Fruit fly (Drosophila melanogaster) whole organism, embryonic: ENCODE data around the gene CG14667.

ENCODE experiments used
- Antp ChIP-seq: fragments of 200-800 bp; sonication (Bioruptor generic); optimal IDR thresholded peaks from 3 replicates; lab custom pipeline; 2016; ENCODE audit warnings: missing biosample characterization, missing genetic modification characterization
- B-H1 ChIP-seq: fragments of 200-800 bp; sonication (Bioruptor generic); IDR thresholded peaks from 3 replicates; pipeline ENCODE4 v1.3.6; 2022; ENCODE audit warnings: missing biosample characterization, missing genetic modification characterization
- BEAF-32 ChIP-seq: fragments of 200-800 bp; sonication (Bioruptor generic); optimal IDR thresholded peaks from 3 replicates; lab custom pipeline; 2017; ENCODE audit warnings: missing biosample characterization, missing genetic modification characterization, mild to moderate bottlenecking, moderate library complexity, missing genetic modification reagents
- Blimp-1 ChIP-seq: fragments of 200-800 bp; sonication (Bioruptor generic); optimal IDR thresholded peaks from 3 replicates; lab custom pipeline; 2018; ENCODE audit warnings: missing biosample characterization, missing genetic modification characterization, mild to moderate bottlenecking, moderate library complexity, missing genetic modification reagents
- CG10366 ChIP-seq: fragments of 200-800 bp; sonication (Bioruptor generic); IDR thresholded peaks from 2 replicates; pipeline ENCODE4 v1.3.6; 2022; ENCODE audit warnings: missing biosample characterization, missing genetic modification characterization
- CG14667 ChIP-seq: fragments of 200-800 bp; sonication (Bioruptor generic); IDR thresholded peaks from 2 replicates; pipeline ENCODE4 v1.3.6; 2022; ENCODE audit warnings: missing biosample characterization, missing genetic modification characterization
- CG1603 ChIP-seq: fragments of 200-800 bp; sonication (Bioruptor generic); optimal IDR thresholded peaks from 2 replicates; lab custom pipeline; 2019; ENCODE audit warnings: missing biosample characterization, mild to moderate bottlenecking, missing genetic modification characterization, moderate library complexity
- CG17359 ChIP-seq: fragments of 200-800 bp; sonication (Bioruptor generic); optimal IDR thresholded peaks from 3 replicates; lab custom pipeline; 2018; ENCODE audit warnings: missing biosample characterization, mild to moderate bottlenecking, missing genetic modification characterization, moderate library complexity
- CG2678 ChIP-seq: fragments of 200-800 bp; sonication (Bioruptor generic); optimal IDR thresholded peaks from 3 replicates; lab custom pipeline; 2019; ENCODE audit warnings: missing biosample characterization, mild to moderate bottlenecking, missing genetic modification characterization, moderate library complexity
- CG31365 ChIP-seq: fragments of 200-800 bp; sonication (Bioruptor generic); optimal IDR thresholded peaks from 2 replicates; lab custom pipeline; 2018; ENCODE audit warnings: missing biosample characterization, mild to moderate bottlenecking, missing genetic modification characterization
- CG34422 ChIP-seq: fragments of 200-800 bp; sonication (Bioruptor generic); IDR thresholded peaks from 3 replicates; pipeline ENCODE4 v1.3.6; 2022; ENCODE audit warnings: missing biosample characterization, missing genetic modification characterization
- CG6683 ChIP-seq: fragments of 200-800 bp; sonication (Bioruptor generic); optimal IDR thresholded peaks from 2 replicates; lab custom pipeline; 2017; ENCODE audit warnings: missing biosample characterization, mild to moderate bottlenecking, missing genetic modification characterization, missing genetic modification reagents
- CG7987 ChIP-seq: fragments of 200-800 bp; sonication (Bioruptor generic); optimal IDR thresholded peaks from 2 replicates; lab custom pipeline; 2018; ENCODE audit warnings: missing biosample characterization, mild to moderate bottlenecking, missing genetic modification characterization, moderate library complexity
- CG8359 ChIP-seq: fragments of 200-800 bp; sonication (Bioruptor generic); optimal IDR thresholded peaks from 2 replicates; lab custom pipeline; 2017; ENCODE audit warnings: missing biosample characterization, mild to moderate bottlenecking, missing genetic modification characterization, borderline replicate concordance
- CG9817 ChIP-seq: fragments of 200-800 bp; sonication (Bioruptor generic); optimal IDR thresholded peaks from 2 replicates; lab custom pipeline; 2018; ENCODE audit warnings: missing biosample characterization, mild to moderate bottlenecking, missing genetic modification characterization, moderate library complexity
- CTCF ChIP-seq: fragments of 200-800 bp; sonication (Bioruptor generic); optimal IDR thresholded peaks from 2 replicates; lab custom pipeline; 2017; ENCODE audit warnings: missing biosample characterization, mild to moderate bottlenecking, missing genetic modification characterization, moderate library complexity
- Camta ChIP-seq: fragments of 200-800 bp; sonication (Bioruptor generic); optimal IDR thresholded peaks from 2 replicates; lab custom pipeline; 2016; ENCODE audit warnings: missing biosample characterization, missing genetic modification characterization
- Doc3 ChIP-seq: fragments of 200-800 bp; sonication (Bioruptor generic); IDR thresholded peaks from 3 replicates; pipeline ENCODE4 v1.3.6; 2022; ENCODE audit warnings: missing biosample characterization, missing genetic modification characterization; ENCODE audit not compliant: partially characterized antibody
- Hand ChIP-seq: fragments of 200-800 bp; sonication (Bioruptor generic); optimal IDR thresholded peaks from 2 replicates; lab custom pipeline; 2017; ENCODE audit warnings: mild to moderate bottlenecking, missing biosample characterization, missing genetic modification reagents, missing genetic modification characterization
- HmgD ChIP-seq: fragments of 200-800 bp; sonication (Bioruptor generic); optimal IDR thresholded peaks from 3 replicates; lab custom pipeline; 2016; ENCODE audit warnings: missing biosample characterization, missing genetic modification characterization
- HmgZ ChIP-seq: fragments of 200-800 bp; sonication (Bioruptor generic); optimal IDR thresholded peaks from 2 replicates; lab custom pipeline; 2018; ENCODE audit warnings: missing biosample characterization, mild to moderate bottlenecking, missing genetic modification characterization
- Lpt ChIP-seq: fragments of >200 bp; optimal IDR thresholded peaks from 2 replicates; lab custom pipeline; 2018; ENCODE audit warnings: missing biosample characterization, missing genetic modification characterization
- Meics ChIP-seq: fragments of 200-800 bp; sonication (Bioruptor generic); optimal IDR thresholded peaks from 2 replicates; lab custom pipeline; 2017; ENCODE audit warnings: missing biosample characterization, mild to moderate bottlenecking, missing genetic modification characterization
- PHDP ChIP-seq: fragments of 200-800 bp; sonication (Bioruptor generic); optimal IDR thresholded peaks from 3 replicates; lab custom pipeline; 2018; ENCODE audit warnings: missing biosample characterization, mild to moderate bottlenecking, missing genetic modification characterization, moderate library complexity
- Ptx1 ChIP-seq: fragments of 200-800 bp; sonication (Bioruptor generic); IDR thresholded peaks from 2 replicates; pipeline ENCODE4 v1.3.6; 2022; ENCODE audit warnings: missing biosample characterization, missing genetic modification characterization
- Sox102F ChIP-seq: fragments of 200-800 bp; sonication (Bioruptor generic); optimal IDR thresholded peaks from 2 replicates; lab custom pipeline; 2018; ENCODE audit warnings: missing biosample characterization, mild to moderate bottlenecking, missing genetic modification characterization, moderate library complexity
- Sry-δ ChIP-seq: fragments of 200-800 bp; sonication (Bioruptor generic); optimal IDR thresholded peaks from 2 replicates; lab custom pipeline; 2016; ENCODE audit warnings: missing biosample characterization, missing genetic modification characterization
- Stat92E ChIP-seq, 3 experiments: fragments of >200 bp in 2 of 3; fragments of 200-800 bp in 1 of 3; sonication (Bioruptor generic) in 1 of 3; optimal IDR thresholded peaks; 2 replicates each; lab custom pipeline; 2017 to 2019; ENCODE audit warnings: missing biosample characterization in 3 of 3, missing genetic modification characterization in 3 of 3, mild to moderate bottlenecking in 1 of 3, moderate library complexity in 1 of 3
- az2 ChIP-seq: fragments of 200-800 bp; sonication (Bioruptor generic); optimal IDR thresholded peaks from 3 replicates; lab custom pipeline; 2016; ENCODE audit warnings: missing biosample characterization, missing genetic modification characterization
- btn ChIP-seq: fragments of 200-800 bp; sonication (Bioruptor generic); optimal IDR thresholded peaks from 2 replicates; lab custom pipeline; 2016; ENCODE audit warnings: missing biosample characterization, missing genetic modification characterization
- disco-r ChIP-seq: fragments of 200-800 bp; sonication (Bioruptor generic); optimal IDR thresholded peaks from 2 replicates; lab custom pipeline; 2016; ENCODE audit warnings: missing biosample characterization, missing genetic modification characterization
- gcm ChIP-seq: fragments of 200-800 bp; sonication (Bioruptor generic); optimal IDR thresholded peaks from 2 replicates; lab custom pipeline; 2019; ENCODE audit warnings: missing biosample characterization, mild to moderate bottlenecking, missing genetic modification characterization, moderate library complexity
- hbn ChIP-seq: fragments of 200-800 bp; sonication (Bioruptor generic); IDR thresholded peaks from 2 replicates; pipeline ENCODE4 v1.3.6; 2022; ENCODE audit warnings: missing biosample characterization, missing genetic modification characterization; ENCODE audit not compliant: partially characterized antibody
- her ChIP-seq: fragments of 200-800 bp; sonication (Bioruptor generic); optimal IDR thresholded peaks from 2 replicates; lab custom pipeline; 2016; ENCODE audit warnings: missing biosample characterization, missing genetic modification characterization
- kah ChIP-seq: fragments of 200-800 bp; sonication (Bioruptor generic); optimal IDR thresholded peaks from 2 replicates; lab custom pipeline; 2018; ENCODE audit warnings: missing biosample characterization, mild to moderate bottlenecking, missing genetic modification characterization
- kni ChIP-seq: fragments of 200-800 bp; sonication (Bioruptor generic); optimal IDR thresholded peaks from 3 replicates; lab custom pipeline; 2017; ENCODE audit warnings: mild to moderate bottlenecking, missing biosample characterization, missing genetic modification reagents, missing genetic modification characterization
- lov ChIP-seq, 2 experiments: fragments of 200-800 bp in 1 of 2; fragments of >200 bp in 1 of 2; sonication (Bioruptor generic) in 1 of 2; IDR thresholded peaks in 1 of 2; optimal IDR thresholded peaks in 1 of 2; 2 replicates in 1 of 2; 3 replicates in 1 of 2; pipeline versions ENCODE4 v1.3.6 to Lab custom; 2017 to 2022; ENCODE audit warnings: missing biosample characterization in 1 of 2, missing genetic modification characterization in 1 of 2
- repo ChIP-seq: fragments of 200-800 bp; sonication (Bioruptor generic); optimal IDR thresholded peaks from 2 replicates; lab custom pipeline; 2016; ENCODE audit warnings: missing biosample characterization, missing genetic modification characterization
- rib ChIP-seq: fragments of 200-800 bp; sonication (Bioruptor generic); IDR thresholded peaks from 2 replicates; pipeline ENCODE4 v1.3.6; 2022; ENCODE audit warnings: missing biosample characterization, missing genetic modification characterization
- sc ChIP-seq, 3 experiments: fragments of >200 bp in 2 of 3; fragments of 200-800 bp in 1 of 3; sonication (Bioruptor generic) in 1 of 3; optimal IDR thresholded peaks; 2 replicates in 2 of 3; 3 replicates in 1 of 3; lab custom pipeline; 2017; ENCODE audit warnings: mild to moderate bottlenecking in 1 of 3, missing biosample characterization in 1 of 3, missing genetic modification characterization in 1 of 3, missing genetic modification reagents in 1 of 3
- slbo ChIP-seq: fragments of 200-800 bp; sonication (Bioruptor generic); IDR thresholded peaks from 2 replicates; pipeline ENCODE4 v1.3.6; 2022; ENCODE audit warnings: missing biosample characterization, missing genetic modification characterization
- slou ChIP-seq: fragments of 200-800 bp; sonication (Bioruptor generic); optimal IDR thresholded peaks from 3 replicates; lab custom pipeline; 2016; ENCODE audit warnings: missing biosample characterization, missing genetic modification characterization
- ssp ChIP-seq: fragments of 200-800 bp; sonication (Bioruptor generic); IDR thresholded peaks from 2 replicates; pipeline ENCODE4 v1.3.6; 2022; ENCODE audit warnings: missing biosample characterization, missing genetic modification characterization
- tin ChIP-seq: fragments of 200-800 bp; sonication (Bioruptor generic); optimal IDR thresholded peaks from 3 replicates; lab custom pipeline; 2016; ENCODE audit warnings: missing biosample characterization, missing genetic modification characterization
- unpg ChIP-seq: fragments of 200-800 bp; sonication (Bioruptor generic); optimal IDR thresholded peaks from 3 replicates; lab custom pipeline; 2018; ENCODE audit warnings: missing biosample characterization, mild to moderate bottlenecking, missing genetic modification characterization, moderate library complexity
- vfl ChIP-seq: fragments of 200-800 bp; sonication (Bioruptor generic); optimal IDR thresholded peaks from 2 replicates; lab custom pipeline; 2016; ENCODE audit warnings: missing biosample characterization, missing genetic modification characterization
- zfh2 ChIP-seq: fragments of 200-800 bp; sonication (Bioruptor generic); optimal IDR thresholded peaks from 2 replicates; lab custom pipeline; 2016; ENCODE audit warnings: missing biosample characterization, missing genetic modification characterization

The CG14667 gene

DNA sequence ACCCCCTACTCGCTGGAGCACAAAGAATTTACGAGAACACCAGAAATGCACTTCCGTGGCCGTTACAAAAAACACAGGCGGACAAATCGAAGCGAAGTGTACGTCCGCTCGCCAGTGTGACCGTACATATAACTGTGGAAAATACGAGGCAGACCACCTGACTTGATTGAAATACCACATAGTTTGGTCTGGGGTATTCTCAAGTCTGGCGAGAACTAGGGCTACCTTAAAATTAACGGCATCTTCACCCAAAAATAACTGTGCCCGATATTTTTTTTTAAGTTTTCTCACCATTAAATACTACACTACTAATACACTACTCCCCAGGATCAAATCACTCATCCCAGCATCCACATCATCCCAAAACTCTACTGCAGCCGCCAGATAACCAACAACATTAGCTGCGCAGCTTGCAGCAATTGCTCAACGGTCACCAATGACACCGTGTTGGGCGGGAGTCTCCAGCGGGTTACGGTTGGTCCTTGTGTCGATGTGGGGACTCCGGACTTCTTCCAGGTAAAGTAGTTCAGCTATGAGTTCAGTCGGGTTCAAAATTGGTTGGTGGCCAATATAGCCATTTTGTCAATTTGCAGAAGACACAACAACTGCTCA, 6.5 kb upstream of the CG14667 start, which contains the start of gene Cerk (continued):
- no peak for TF ChIP-seq CTCF (GFP tag; lab: Kevin White, UChicago)
- no peak for TF ChIP-seq slou (GFP tag; lab: Kevin White, UChicago)
- TF ChIP-seq Blimp-1 (GFP tag; lab: Kevin White, UChicago), result no peak
- TF ChIP-seq kah, result peak; percentile 55
- TF ChIP-seq BEAF-32 (GFP tag; lab: Kevin White, UChicago), result peak; percentile 68
- TF ChIP-seq CG1603, result peak; percentile 73
- TF ChIP-seq gcm (GFP tag; lab: Kevin White, UChicago), result no peak
- TF ChIP-seq Sox102F (GFP tag; lab: Kevin White, UChicago), result no peak
- no peak; the same call in 2 of the 3 replicates for TF ChIP-seq B-H1
- TF ChIP-seq Hand (GFP tag; lab: Kevin White, UChicago), result no peak
- TF ChIP-seq CG9817 (tag; lab: Kevin White, UChicago), result peak; percentile 30
- TF ChIP-seq rib (GFP tag; lab: Robert Waterston, UW), result no peak
- peak; percentile 53 for TF ChIP-seq HmgZ (tag; lab: Kevin White, UChicago)
- peak; percentile 55 for TF ChIP-seq CG7987 (GFP tag; lab: Kevin White, UChicago)
- TF ChIP-seq repo (GFP tag; lab: Kevin White, UChicago), result no peak
- TF ChIP-seq PHDP (tag; lab: Kevin White, UChicago), result peak; percentile 36
- TF ChIP-seq Antp (GFP tag; lab: Kevin White, UChicago), result peak; percentile 38

DNA sequence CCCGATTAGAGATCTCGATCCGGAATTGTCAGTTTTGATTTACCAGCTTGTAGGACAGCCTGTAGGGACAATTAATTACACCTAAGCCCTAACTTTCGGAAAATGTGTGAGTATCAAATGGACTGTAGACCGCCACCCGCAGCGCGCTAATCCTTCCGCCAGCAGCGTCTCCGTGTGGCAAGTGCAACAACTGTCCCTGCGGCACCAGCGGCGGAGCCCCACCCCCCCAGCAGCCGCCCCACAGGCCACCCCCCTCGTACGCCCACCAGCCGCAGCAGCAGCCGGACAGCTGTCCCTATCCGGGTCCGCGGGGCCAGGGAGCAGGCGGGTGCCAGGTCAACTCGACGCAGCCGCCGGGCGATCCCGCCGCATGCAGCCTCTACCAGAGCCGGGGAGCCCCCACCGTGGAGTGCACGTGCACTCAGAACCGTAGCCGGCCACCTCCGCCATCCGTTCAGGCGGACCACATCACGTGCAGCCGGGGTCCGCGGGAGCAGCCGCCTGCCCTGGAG, 5.3 kb upstream of the CG14667 start, which contains the start of the genes CG31542 and CG34277:
TSS of gene CG31542 (plus strand) at position 51 of the 512 bp plus-strand sequence.
TSS of gene CG34277 (plus strand) at position 51 of the 512 bp plus-strand sequence.
- TF ChIP-seq tin (GFP tag; lab: Kevin White, UChicago) (no peak), unpg (no peak), ssp (no peak), CG31365 (tag; lab: Kevin White, UChicago) (no peak), vfl (no peak), Doc3 (GFP tag; lab: Robert Waterston, UW) (no peak), lov (optimal IDR thresholded peaks at IDR 0.05; lab: Kevin White, UChicago) (no peak), lov (GFP tag; IDR thresholded peaks at IDR 0.05; lab: Robert Waterston, UW) (0 out of 3 replicates have a peak, but pooled peaks have one; percentile 28), CG14667 (peak; percentile 53; the same call in 1 of the 2 replicates), hbn (0 out of 2 replicates have a peak, but pooled peaks have one; percentile 17), disco-r (GFP tag; lab: Kevin White, UChicago) (no peak), sc (optimal IDR thresholded peaks at IDR 0.05; lab: Kevin White, UChicago) (no peak), sc (GFP tag; optimal IDR thresholded peaks at IDR 0.05; lab: Kevin White, UChicago) (no peak), CG8359 (GFP tag; lab: Kevin White, UChicago) (no peak)

DNA sequence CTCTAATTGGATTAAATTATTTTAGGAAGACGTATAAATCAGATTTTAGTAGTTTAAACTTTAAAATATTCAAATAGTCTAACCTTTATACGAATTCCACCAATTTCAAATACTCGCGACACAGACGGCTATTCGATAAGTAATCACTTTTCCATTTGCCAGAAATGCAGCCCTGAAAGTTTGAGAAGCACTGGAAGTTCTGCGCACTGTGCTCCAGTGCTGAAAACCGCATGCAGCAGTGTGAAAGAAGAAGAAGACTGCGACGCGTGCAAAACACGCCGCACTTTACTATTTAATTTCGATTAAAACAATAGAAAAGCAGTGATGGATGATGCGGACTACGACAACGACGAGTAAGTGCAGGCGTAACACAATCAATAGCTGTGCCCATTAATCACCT, 3.3 kb upstream of the CG14667 start, which contains the start of gene Polr2F:
TSS of gene Polr2F (plus strand) at position 233 of the 400 bp plus-strand sequence.
- TF ChIP-seq Ptx1 (GFP tag; lab: Robert Waterston, UW) (peak; percentile 73), Camta (peak; percentile 80), HmgD (GFP tag; lab: Kevin White, UChicago) (peak; percentile 94), Lpt (GFP tag; lab: Kevin White, UChicago) (no peak), az2 (GFP tag; lab: Kevin White, UChicago) (peak; percentile 82), CG6683 (peak; percentile 29), Stat92E (GFP tag; optimal IDR thresholded peaks at IDR 0.05; lab: Kevin White, UChicago) (peak in 1 of 3 experiments; percentile 74), Sry-δ (GFP tag; lab: Kevin White, UChicago) (peak; percentile 75), her (GFP tag; lab: Kevin White, UChicago) (peak; percentile 92), CG34422 (GFP tag; lab: Robert Waterston, UW) (peak; percentile 87), kni (peak; percentile 32), CG10366 (GFP tag; lab: Robert Waterston, UW) (peak; percentile 64), btn (GFP tag; lab: Kevin White, UChicago) (peak; percentile 26), CG17359 (peak; percentile 71), Meics (GFP tag; lab: Kevin White, UChicago) (peak; percentile 76), CG2678 (peak; percentile 63), zfh2 (GFP tag; lab: Kevin White, UChicago) (peak; percentile 97), slbo (peak; percentile 95)
